Worm (Caenorhabditis elegans): ENCODE results near the gene sap-140.

sap-140 gene

ce11 chrIII:7544211-7544610, 44.7 kb downstream of the sap-140 start (continued):
- TF ChIP-seq lin-15B (tag; optimal IDR thresholded peaks at IDR 0.05), result no peak
- no peak for TF ChIP-seq hpl-2 (GFP tag; optimal IDR thresholded peaks at IDR 0.05)
- no peak for TF ChIP-seq tbx-2 (tag; optimal IDR thresholded peaks at IDR 0.05)
- no peak for TF ChIP-seq vab-15 (tag; optimal IDR thresholded peaks at IDR 0.05)
- TF ChIP-seq rnt-1 (tag; optimal IDR thresholded peaks at IDR 0.05), result peak; percentile 50
- TF ChIP-seq fkh-10 (GFP tag; optimal IDR thresholded peaks at IDR 0.05), result no peak
- no peak for TF ChIP-seq nhr-77 (tag; optimal IDR thresholded peaks at IDR 0.05)
- no peak for TF ChIP-seq egl-27 (tag; optimal IDR thresholded peaks at IDR 0.05)
- no peak for TF ChIP-seq zag-1 (tag; optimal IDR thresholded peaks at IDR 0.05)
- TF ChIP-seq ceh-88 (GFP tag; IDR thresholded peaks at IDR 0.05), result no peak
- peak; percentile 48 for TF ChIP-seq nhr-71 (tag; optimal IDR thresholded peaks at IDR 0.05)
- peak; percentile 64 for TF ChIP-seq lin-14 (GFP tag; optimal IDR thresholded peaks at IDR 0.05)
- TF ChIP-seq grh-1 (GFP tag; IDR thresholded peaks at IDR 0.05), result no peak
- TF ChIP-seq unc-62 (GFP tag; optimal IDR thresholded peaks at IDR 0.05), result no peak
- TF ChIP-seq nhr-47 (tag; optimal IDR thresholded peaks at IDR 0.05), result no peak
- TF ChIP-seq blmp-1 (tag; optimal IDR thresholded peaks at IDR 0.05), result peak; percentile 88
- no peak for TF ChIP-seq ces-1 (GFP tag; optimal IDR thresholded peaks at IDR 0.05)
- no peak for TF ChIP-seq ceh-8 (GFP tag; optimal IDR thresholded peaks at IDR 0.05)
- TF ChIP-seq nhr-11 (tag; optimal IDR thresholded peaks at IDR 0.05), result no peak
- no peak for TF ChIP-seq elt-2 (tag; optimal IDR thresholded peaks at IDR 0.05)
- TF ChIP-seq ztf-11 (tag; optimal IDR thresholded peaks at IDR 0.05), result no peak
- peak; percentile 76 for TF ChIP-seq nhr-85 (tag)
- TF ChIP-seq ama-1 (optimal IDR thresholded peaks at IDR 0.05), result no peak
- no peak for TF ChIP-seq ceh-63 (GFP tag; optimal IDR thresholded peaks at IDR 0.05)
- no peak for TF ChIP-seq unc-30 (tag; optimal IDR thresholded peaks at IDR 0.05)
- no peak for TF ChIP-seq sox-4 (tag; optimal IDR thresholded peaks at IDR 0.05)
- TF ChIP-seq F16B12.6 (tag; optimal IDR thresholded peaks at IDR 0.05), result no peak
- no peak for TF ChIP-seq nhr-28 (tag; optimal IDR thresholded peaks at IDR 0.05)
- no peak for TF ChIP-seq isw-1 (GFP tag; IDR thresholded peaks at IDR 0.05)
- TF ChIP-seq hlh-17 (GFP tag; optimal IDR thresholded peaks at IDR 0.05; ENCODE audit: borderline replicate concordance), result no peak
- TF ChIP-seq ceh-82 (tag; optimal IDR thresholded peaks at IDR 0.05), result no peak
- no peak for TF ChIP-seq sptf-1 (tag; optimal IDR thresholded peaks at IDR 0.05)
- peak; percentile 42 to 45 for TF ChIP-seq lsy-2 (tag; optimal IDR thresholded peaks at IDR 0.05)
- TF ChIP-seq tlp-1 (tag; optimal IDR thresholded peaks at IDR 0.05), result no peak
- TF ChIP-seq snu-23 (GFP tag; optimal IDR thresholded peaks at IDR 0.05), result peak; percentile 24
- TF ChIP-seq jun-1 (tag; optimal IDR thresholded peaks at IDR 0.05), result no peak
- TF ChIP-seq unc-130 (tag; optimal IDR thresholded peaks at IDR 0.05), result peak; percentile 25
- TF ChIP-seq nhr-20 (tag; optimal IDR thresholded peaks at IDR 0.05), result peak; percentile 14
- TF ChIP-seq nhr-76 (tag; optimal IDR thresholded peaks at IDR 0.05), result no peak
- no peak for TF ChIP-seq lin-13 (GFP tag; optimal IDR thresholded peaks at IDR 0.05)
- no peak for TF ChIP-seq hlh-4 (tag; optimal IDR thresholded peaks at IDR 0.05)
- TF ChIP-seq unc-98 (GFP tag; IDR thresholded peaks at IDR 0.05), result no peak
- no peak for TF ChIP-seq elt-3 (tag; optimal IDR thresholded peaks at IDR 0.05)
- TF ChIP-seq aha-1 (tag; optimal IDR thresholded peaks at IDR 0.05), result no peak
- peak in 1 of 2 experiments; percentile 23 for TF ChIP-seq efl-1 (optimal IDR thresholded peaks at IDR 0.05)
- TF ChIP-seq efl-1 (GFP tag; optimal IDR thresholded peaks at IDR 0.05 in 1 of 2), result peak in 1 of 2 experiments; percentile 70
- TF ChIP-seq dpl-1 (GFP tag; optimal IDR thresholded peaks at IDR 0.05), result no peak
- TF ChIP-seq egl-13 (tag; optimal IDR thresholded peaks at IDR 0.05), result no peak
- TF ChIP-seq aly-2 (tag; optimal IDR thresholded peaks at IDR 0.05), result no peak
- no peak for TF ChIP-seq lir-3 (tag; optimal IDR thresholded peaks at IDR 0.05; ENCODE audit: poor library complexity)

Data from whole organism, L1 larva.